Fruit fly (Drosophila melanogaster) whole organism, embryonic: ENCODE data around the gene CG42822.
A peak's percentile ranks its signal among the peaks of the same experiment; 100 is the strongest.

Source experiments
- Asciz ChIP-seq: fragments of 200-800 bp; sonication (Bioruptor generic); optimal IDR thresholded peaks from 2 replicates; lab custom pipeline; 2017; ENCODE audit warnings: missing biosample characterization, mild to moderate bottlenecking, missing genetic modification characterization, missing genetic modification reagents
- CG10959 ChIP-seq: fragments of 200-800 bp; sonication (Bioruptor generic); IDR thresholded peaks from 2 replicates; pipeline ENCODE4 v1.3.6; 2022; ENCODE audit warnings: missing biosample characterization, missing genetic modification characterization
- CG11695 ChIP-seq: fragments of 200-800 bp; sonication (Bioruptor generic); IDR thresholded peaks from 3 replicates; pipeline ENCODE4 v1.3.6; 2022; ENCODE audit warnings: missing biosample characterization, missing genetic modification characterization
- CG14014 ChIP-seq: fragments of 200-800 bp; sonication (Bioruptor generic); IDR thresholded peaks from 2 replicates; pipeline ENCODE4 v1.3.6; 2022; ENCODE audit warnings: missing biosample characterization, missing genetic modification characterization
- CG15073 ChIP-seq: fragments of 200-800 bp; sonication (Bioruptor generic); optimal IDR thresholded peaks from 2 replicates; lab custom pipeline; 2016; ENCODE audit warnings: missing biosample characterization, missing genetic modification characterization
- CG17359 ChIP-seq: fragments of 200-800 bp; sonication (Bioruptor generic); optimal IDR thresholded peaks from 3 replicates; lab custom pipeline; 2018; ENCODE audit warnings: missing biosample characterization, mild to moderate bottlenecking, missing genetic modification characterization, moderate library complexity
- CG2116 ChIP-seq: fragments of 200-800 bp; sonication (Bioruptor generic); optimal IDR thresholded peaks from 3 replicates; lab custom pipeline; 2018; ENCODE audit warnings: missing biosample characterization, mild to moderate bottlenecking, missing genetic modification characterization
- CG2120 ChIP-seq: fragments of 200-800 bp; sonication (Bioruptor generic); optimal IDR thresholded peaks from 3 replicates; lab custom pipeline; 2016; ENCODE audit warnings: missing biosample characterization, missing genetic modification characterization
- CG2678 ChIP-seq: fragments of 200-800 bp; sonication (Bioruptor generic); optimal IDR thresholded peaks from 3 replicates; lab custom pipeline; 2019; ENCODE audit warnings: missing biosample characterization, mild to moderate bottlenecking, missing genetic modification characterization, moderate library complexity
- CG31388 ChIP-seq: fragments of 200-800 bp; sonication (Bioruptor generic); optimal IDR thresholded peaks from 2 replicates; lab custom pipeline; 2016; ENCODE audit warnings: missing biosample characterization, missing genetic modification characterization
- CG4404 ChIP-seq: fragments of 200-800 bp; sonication (Bioruptor generic); IDR thresholded peaks from 2 replicates; pipeline ENCODE4 v1.3.6; 2022; ENCODE audit warnings: missing biosample characterization, missing genetic modification characterization
- CG6813 ChIP-seq: fragments of 200-800 bp; sonication (Bioruptor generic); optimal IDR thresholded peaks from 2 replicates; lab custom pipeline; 2017; ENCODE audit warnings: missing biosample characterization, missing genetic modification characterization, mild to moderate bottlenecking, moderate library complexity, missing genetic modification reagents
- CG7271 ChIP-seq: fragments of 200-800 bp; sonication (Bioruptor generic); optimal IDR thresholded peaks from 2 replicates; lab custom pipeline; 2018; ENCODE audit warnings: missing biosample characterization, mild to moderate bottlenecking, missing genetic modification characterization, moderate library complexity
- CG7786 ChIP-seq: fragments of 200-800 bp; sonication (Bioruptor generic); optimal IDR thresholded peaks from 2 replicates; lab custom pipeline; 2016; ENCODE audit warnings: missing biosample characterization, missing genetic modification characterization
- CG9817 ChIP-seq: fragments of 200-800 bp; sonication (Bioruptor generic); optimal IDR thresholded peaks from 2 replicates; lab custom pipeline; 2018; ENCODE audit warnings: missing biosample characterization, mild to moderate bottlenecking, missing genetic modification characterization, moderate library complexity
- H2.0 ChIP-seq: fragments of 200-800 bp; sonication (Bioruptor generic); IDR thresholded peaks from 2 replicates; pipeline ENCODE4 v1.3.6; 2022; ENCODE audit warnings: missing biosample characterization, missing genetic modification characterization
- Hmr ChIP-seq: fragments of 200-800 bp; sonication (Bioruptor generic); optimal IDR thresholded peaks from 3 replicates; lab custom pipeline; 2017; ENCODE audit warnings: mild to moderate bottlenecking, missing biosample characterization, missing genetic modification reagents, missing genetic modification characterization
- Med ChIP-seq: fragments of 200-800 bp; sonication (Bioruptor generic); peaks from one replicate; lab custom pipeline; 2016; ENCODE audit warnings: missing biosample characterization, missing genetic modification characterization, mild to moderate bottlenecking, inconsistent platforms, moderate library complexity
- Neu2 ChIP-seq: fragments of 200-800 bp; sonication (Bioruptor generic); optimal IDR thresholded peaks from 3 replicates; lab custom pipeline; 2016; ENCODE audit warnings: missing biosample characterization, missing genetic modification characterization, borderline replicate concordance
- Side ChIP-seq: fragments of 200-800 bp; sonication (Bioruptor generic); optimal IDR thresholded peaks from 2 replicates; lab custom pipeline; 2016; ENCODE audit warnings: missing biosample characterization, missing genetic modification characterization
- Sox100B ChIP-seq: fragments of 200-800 bp; sonication (Bioruptor generic); optimal IDR thresholded peaks from 3 replicates; lab custom pipeline; 2018; ENCODE audit warnings: missing biosample characterization, mild to moderate bottlenecking, missing genetic modification characterization
- Taf1 ChIP-seq: fragments of 200-800 bp; sonication (Bioruptor generic); IDR thresholded peaks from 2 replicates; pipeline ENCODE4 v1.3.6; 2022; ENCODE audit warnings: missing biosample characterization, missing genetic modification characterization
- aop ChIP-seq: fragments of 200-800 bp; sonication (Bioruptor generic); IDR thresholded peaks from 2 replicates; pipeline ENCODE4 v1.3.6; 2022; ENCODE audit warnings: missing biosample characterization, missing genetic modification characterization
- bbx ChIP-seq: fragments of 200-800 bp; sonication (Bioruptor generic); IDR thresholded peaks from 2 replicates; pipeline ENCODE4 v1.3.6; 2022; ENCODE audit warnings: missing biosample characterization, missing genetic modification characterization; ENCODE audit not compliant: partially characterized antibody
- cwo ChIP-seq: fragments of 200-800 bp; sonication (Bioruptor generic); optimal IDR thresholded peaks from 3 replicates; lab custom pipeline; 2017; ENCODE audit warnings: missing biosample characterization, missing genetic modification characterization, mild to moderate bottlenecking, moderate library complexity, missing genetic modification reagents
- dati ChIP-seq: fragments of 200-800 bp; sonication (Bioruptor generic); IDR thresholded peaks from 2 replicates; pipeline ENCODE4 v1.3.6; 2022; ENCODE audit warnings: missing biosample characterization, missing genetic modification characterization
- dmrt99B ChIP-seq: fragments of 200-800 bp; sonication (Bioruptor generic); optimal IDR thresholded peaks from 2 replicates; lab custom pipeline; 2018; ENCODE audit warnings: missing biosample characterization, mild to moderate bottlenecking, missing genetic modification characterization, moderate library complexity
- fd3F ChIP-seq: fragments of 200-800 bp; sonication (Bioruptor generic); optimal IDR thresholded peaks from 2 replicates; lab custom pipeline; 2018; ENCODE audit warnings: missing biosample characterization, mild to moderate bottlenecking, missing genetic modification characterization, moderate library complexity
- ftz-f1 ChIP-seq: fragments of 200-800 bp; sonication (Bioruptor generic); optimal IDR thresholded peaks from 2 replicates; lab custom pipeline; 2016; ENCODE audit warnings: missing biosample characterization, missing genetic modification characterization
- gem ChIP-seq: fragments of 200-800 bp; sonication (Bioruptor generic); optimal IDR thresholded peaks from 2 replicates; lab custom pipeline; 2019; ENCODE audit warnings: missing biosample characterization, mild to moderate bottlenecking, missing genetic modification characterization, moderate library complexity
- h ChIP-seq: fragments of >200 bp; optimal IDR thresholded peaks from 2 replicates; lab custom pipeline; 2017
- ham ChIP-seq: fragments of 200-800 bp; sonication (Bioruptor generic); IDR thresholded peaks from 2 replicates; pipeline ENCODE4 v1.3.6; 2022; ENCODE audit warnings: missing biosample characterization, missing genetic modification characterization
- lbe ChIP-seq: fragments of 200-800 bp; sonication (Bioruptor generic); optimal IDR thresholded peaks from 2 replicates; lab custom pipeline; 2016; ENCODE audit warnings: missing biosample characterization, mild to moderate bottlenecking, missing genetic modification characterization
- org-1 ChIP-seq: fragments of 200-800 bp; sonication (Bioruptor generic); optimal IDR thresholded peaks from 2 replicates; lab custom pipeline; 2017; ENCODE audit warnings: missing biosample characterization, missing genetic modification characterization
- prd ChIP-seq, 3 experiments: fragments of >200 bp in 2 of 3; fragments of 200-800 bp in 1 of 3; sonication (Bioruptor generic) in 1 of 3; optimal IDR thresholded peaks in 2 of 3; IDR thresholded peaks in 1 of 3; 2 replicates in 2 of 3; 3 replicates in 1 of 3; pipeline versions ENCODE4 v1.3.6 to Lab custom; 2017 to 2022; ENCODE audit warnings: missing biosample characterization in 1 of 3, missing genetic modification characterization in 1 of 3
- psq ChIP-seq: fragments of 200-800 bp; sonication (Bioruptor generic); optimal IDR thresholded peaks from 2 replicates; lab custom pipeline; 2017; ENCODE audit warnings: missing biosample characterization, missing genetic modification characterization
- sens ChIP-seq: fragments of 200-800 bp; sonication (Bioruptor generic); peaks from one replicate; lab custom pipeline; 2016; ENCODE audit warnings: missing biosample characterization, missing genetic modification characterization
- sima ChIP-seq: fragments of 200-800 bp; sonication (Bioruptor generic); optimal IDR thresholded peaks from 2 replicates; lab custom pipeline; 2016; ENCODE audit warnings: missing biosample characterization, missing genetic modification characterization
- slou ChIP-seq: fragments of 200-800 bp; sonication (Bioruptor generic); optimal IDR thresholded peaks from 3 replicates; lab custom pipeline; 2016; ENCODE audit warnings: missing biosample characterization, missing genetic modification characterization
- tup ChIP-seq: fragments of 200-800 bp; sonication (Bioruptor generic); optimal IDR thresholded peaks from 2 replicates; lab custom pipeline; 2016; ENCODE audit warnings: missing biosample characterization, mild to moderate bottlenecking, missing genetic modification characterization, moderate library complexity
- unc-4 ChIP-seq: fragments of 200-800 bp; sonication (Bioruptor generic); IDR thresholded peaks from 2 replicates; pipeline ENCODE4 v1.3.6; 2022; ENCODE audit warnings: missing biosample characterization, missing genetic modification characterization; ENCODE audit not compliant: partially characterized antibody
- vvl ChIP-seq: fragments of 200-800 bp; sonication (Bioruptor generic); IDR thresholded peaks from 2 replicates; pipeline ENCODE4 v1.3.6; 2022; ENCODE audit warnings: missing biosample characterization, missing genetic modification characterization

The CG42822 gene

DNA sequence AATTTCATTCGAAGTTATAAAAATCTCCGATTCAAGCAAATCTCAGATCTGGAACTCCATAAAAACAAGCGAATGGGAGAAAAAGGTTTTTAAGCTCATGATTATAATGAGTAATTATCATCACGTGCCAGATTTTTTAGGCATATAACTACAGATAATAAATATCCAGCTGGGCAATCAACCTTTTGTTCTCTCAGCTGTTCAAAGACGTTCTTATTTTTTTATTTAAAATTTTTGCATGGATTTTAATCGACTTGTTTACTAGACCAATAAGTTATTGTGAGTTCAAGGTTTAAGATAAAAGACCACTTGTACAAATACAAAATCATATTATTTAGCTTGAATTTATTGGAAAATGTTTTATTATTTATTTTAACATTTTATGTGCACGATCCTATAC is 9.5 kb upstream of the CG42822 start:
- TF ChIP-seq aop (GFP tag; lab: Robert Waterston, UW) (no peak), CG6813 (GFP tag; lab: Kevin White, UChicago) (no peak), CG2678 (tag; lab: Kevin White, UChicago) (peak; percentile 6), gem (tag; lab: Kevin White, UChicago) (no peak), Neu2 (GFP tag; lab: Kevin White, UChicago) (no peak), CG14014 (GFP tag; lab: Robert Waterston, UW) (no peak), Med (GFP tag; lab: Kevin White, UChicago) (peak; percentile 33), CG7271 (tag; lab: Kevin White, UChicago) (no peak), dati (GFP tag; lab: Robert Waterston, UW) (no peak), Asciz (GFP tag; lab: Kevin White, UChicago) (no peak), dmrt99B (no peak), slou (GFP tag; lab: Kevin White, UChicago) (no peak), fd3F (no peak), cwo (no peak), h (lab: Kevin White, UChicago) (no peak), lbe (peak; percentile 75), CG2120 (GFP tag; lab: Kevin White, UChicago) (peak; percentile 32), ham (GFP tag; lab: Robert Waterston, UW) (no peak), sens (GFP tag; lab: Kevin White, UChicago) (peak; percentile 15), CG2116 (no peak), tup (GFP tag; lab: Kevin White, UChicago) (no peak), Sox100B (GFP tag; lab: Kevin White, UChicago) (no peak), org-1 (GFP tag; lab: Kevin White, UChicago) (no peak), sima (no peak), Hmr (peak; percentile 66), CG9817 (tag; lab: Kevin White, UChicago) (no peak), CG31388 (GFP tag; lab: Kevin White, UChicago) (no peak), CG10959 (GFP tag; lab: Robert Waterston, UW) (no peak), vvl (GFP tag; lab: Robert Waterston, UW) (no peak), CG11695 (no peak)

DNA sequence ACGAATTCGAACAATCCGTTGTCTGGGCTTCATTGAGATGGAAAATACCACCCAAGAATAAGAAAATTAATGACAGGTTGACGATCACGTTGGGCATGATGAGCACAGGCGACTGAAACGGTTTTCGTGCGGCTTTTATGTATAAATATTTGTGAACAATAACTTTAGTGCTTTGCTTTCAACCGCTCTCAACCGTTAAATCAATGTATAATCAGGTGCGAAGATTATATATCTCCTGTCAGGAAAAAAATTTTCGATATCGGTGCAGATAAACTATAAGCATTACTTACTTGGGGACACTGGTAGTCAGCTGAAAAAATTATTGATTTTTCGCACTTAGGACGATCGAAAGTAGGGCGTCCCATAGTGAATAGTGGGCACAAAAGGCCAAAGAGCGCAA is 8.7 kb upstream of the CG42822 start, which contains the start of gene CG42823:
Gene CG42823, minus strand, starts transcription at position 101 of the 400 bp plus-strand sequence.
- TF ChIP-seq Taf1 (GFP tag; lab: Robert Waterston, UW), result no peak
- TF ChIP-seq unc-4 (GFP tag; lab: Robert Waterston, UW), result no peak
- no peak for TF ChIP-seq CG17359
- TF ChIP-seq CG7786, result no peak
- TF ChIP-seq bbx (GFP tag; lab: Robert Waterston, UW), result no peak
- no peak for TF ChIP-seq CG4404 (GFP tag; lab: Robert Waterston, UW)
- no peak for TF ChIP-seq Side (GFP tag; lab: Kevin White, UChicago)
- TF ChIP-seq H2.0 (GFP tag; lab: Robert Waterston, UW), result no peak
- no peak for TF ChIP-seq psq (GFP tag; lab: Kevin White, UChicago)
- TF ChIP-seq CG15073 (GFP tag; lab: Kevin White, UChicago), result no peak
- TF ChIP-seq ftz-f1 (GFP tag; lab: Kevin White, UChicago), result no peak
- TF ChIP-seq prd (optimal IDR thresholded peaks at IDR 0.05; lab: Kevin White, UChicago), result no peak
- no peak for TF ChIP-seq prd (GFP tag; IDR thresholded peaks at IDR 0.05; lab: Robert Waterston, UW)
